Fruit fly (Drosophila melanogaster) whole organism, embryonic: ENCODE data around the gene CG43815.

Source experiments
- Abd-B ChIP-seq: fragments of 200-800 bp; sonication (Bioruptor generic); optimal IDR thresholded peaks from 2 replicates; lab custom pipeline; 2018; ENCODE audit warnings: missing biosample characterization, mild to moderate bottlenecking, missing genetic modification characterization, moderate library complexity
- Atf3 ChIP-seq: fragments of 200-800 bp; sonication (Bioruptor generic); optimal IDR thresholded peaks from 3 replicates; lab custom pipeline; 2016; ENCODE audit warnings: missing biosample characterization, missing genetic modification characterization
- CG11695 ChIP-seq: fragments of 200-800 bp; sonication (Bioruptor generic); IDR thresholded peaks from 3 replicates; pipeline ENCODE4 v1.3.6; 2022; ENCODE audit warnings: missing biosample characterization, missing genetic modification characterization
- CG11696 ChIP-seq: fragments of 200-800 bp; sonication (Bioruptor generic); IDR thresholded peaks from 2 replicates; pipeline ENCODE4 v1.3.6; 2022; ENCODE audit warnings: missing biosample characterization, missing genetic modification characterization
- CG12769 ChIP-seq: fragments of 200-800 bp; sonication (Bioruptor generic); optimal IDR thresholded peaks from 2 replicates; lab custom pipeline; 2019; ENCODE audit warnings: missing biosample characterization, mild to moderate bottlenecking, missing genetic modification characterization, moderate library complexity
- CG1602 ChIP-seq: fragments of 200-800 bp; sonication (Bioruptor generic); optimal IDR thresholded peaks from 3 replicates; lab custom pipeline; 2016; ENCODE audit warnings: missing biosample characterization, missing genetic modification characterization
- CG16815 ChIP-seq: fragments of 200-800 bp; sonication (Bioruptor generic); optimal IDR thresholded peaks from 3 replicates; lab custom pipeline; 2017; ENCODE audit warnings: missing biosample characterization, mild to moderate bottlenecking, missing genetic modification characterization
- CG18619 ChIP-seq: fragments of 200-800 bp; sonication (Bioruptor generic); optimal IDR thresholded peaks from 3 replicates; lab custom pipeline; 2017; ENCODE audit warnings: missing biosample characterization, mild to moderate bottlenecking, missing genetic modification characterization
- CG2712 ChIP-seq: fragments of 200-800 bp; optimal IDR thresholded peaks from 3 replicates; lab custom pipeline; 2019; ENCODE audit warnings: missing biosample characterization, mild to moderate bottlenecking, missing genetic modification characterization, moderate library complexity
- CG30431 ChIP-seq: fragments of 200-800 bp; sonication (Bioruptor generic); optimal IDR thresholded peaks from 2 replicates; lab custom pipeline; 2017; ENCODE audit warnings: missing biosample characterization, missing genetic modification characterization
- CG33557 ChIP-seq: fragments of 200-800 bp; sonication (Bioruptor generic); optimal IDR thresholded peaks from 2 replicates; lab custom pipeline; 2019; ENCODE audit warnings: missing biosample characterization, mild to moderate bottlenecking, missing genetic modification characterization, moderate library complexity
- CG34422 ChIP-seq: fragments of 200-800 bp; sonication (Bioruptor generic); IDR thresholded peaks from 3 replicates; pipeline ENCODE4 v1.3.6; 2022; ENCODE audit warnings: missing biosample characterization, missing genetic modification characterization
- CG4424 ChIP-seq: fragments of 200-800 bp; sonication (Bioruptor generic); optimal IDR thresholded peaks from 3 replicates; lab custom pipeline; 2016; ENCODE audit warnings: missing biosample characterization, missing genetic modification characterization
- CG6254 ChIP-seq: fragments of 200-800 bp; sonication (Bioruptor generic); optimal IDR thresholded peaks from 3 replicates; lab custom pipeline; 2017; ENCODE audit warnings: mild to moderate bottlenecking, missing biosample characterization, missing genetic modification reagents, missing genetic modification characterization
- CG6689 ChIP-seq: fragments of 200-800 bp; sonication (Bioruptor generic); IDR thresholded peaks from 2 replicates; pipeline ENCODE4 v1.3.6; 2022; ENCODE audit warnings: missing biosample characterization, missing genetic modification characterization
- CG7271 ChIP-seq: fragments of 200-800 bp; sonication (Bioruptor generic); optimal IDR thresholded peaks from 2 replicates; lab custom pipeline; 2018; ENCODE audit warnings: missing biosample characterization, mild to moderate bottlenecking, missing genetic modification characterization, moderate library complexity
- CrebB ChIP-seq: fragments of 200-800 bp; sonication (Bioruptor generic); optimal IDR thresholded peaks from 3 replicates; lab custom pipeline; 2018; ENCODE audit warnings: missing biosample characterization, mild to moderate bottlenecking, missing genetic modification characterization
- D ChIP-seq, 2 experiments: fragments of 200-800 bp in 1 of 2; fragments of >200 bp in 1 of 2; sonication (Bioruptor generic) in 1 of 2; optimal IDR thresholded peaks; 2 replicates in 1 of 2; 3 replicates in 1 of 2; lab custom pipeline; 2017; ENCODE audit warnings: mild to moderate bottlenecking in 1 of 2, missing biosample characterization in 1 of 2, missing genetic modification characterization in 1 of 2, missing genetic modification reagents in 1 of 2
- D19A ChIP-seq: fragments of 200-800 bp; optimal IDR thresholded peaks from 3 replicates; lab custom pipeline; 2019; ENCODE audit warnings: missing biosample characterization, mild to moderate bottlenecking, missing genetic modification characterization, moderate library complexity
- Dad ChIP-seq: fragments of 200-800 bp; sonication (Bioruptor generic); optimal IDR thresholded peaks from 3 replicates; lab custom pipeline; 2016; ENCODE audit warnings: missing biosample characterization, missing genetic modification characterization
- Eip74EF ChIP-seq, 2 experiments: fragments of 200-800 bp in 1 of 2; fragments of >200 bp in 1 of 2; sonication (Bioruptor generic) in 1 of 2; optimal IDR thresholded peaks; 2 replicates each; lab custom pipeline; 2017 to 2019; ENCODE audit warnings: missing biosample characterization in 2 of 2, missing genetic modification characterization in 2 of 2, mild to moderate bottlenecking in 1 of 2, moderate library complexity in 1 of 2
- Kr ChIP-seq: fragments of 200-800 bp; sonication (Bioruptor generic); optimal IDR thresholded peaks from 2 replicates; lab custom pipeline; 2017; ENCODE audit warnings: missing biosample characterization, mild to moderate bottlenecking, missing genetic modification characterization
- NC2β ChIP-seq: fragments of 200-800 bp; sonication (Bioruptor generic); optimal IDR thresholded peaks from 2 replicates; lab custom pipeline; 2016; ENCODE audit warnings: missing biosample characterization, missing genetic modification characterization
- Oaz ChIP-seq: fragments of 200-800 bp; sonication (Bioruptor generic); IDR thresholded peaks from 2 replicates; pipeline ENCODE4 v1.3.6; 2022; ENCODE audit warnings: missing biosample characterization, missing genetic modification characterization
- Ptx1 ChIP-seq: fragments of 200-800 bp; sonication (Bioruptor generic); IDR thresholded peaks from 2 replicates; pipeline ENCODE4 v1.3.6; 2022; ENCODE audit warnings: missing biosample characterization, missing genetic modification characterization
- Rfx ChIP-seq: fragments of 200-800 bp; sonication (Bioruptor generic); IDR thresholded peaks from 2 replicates; pipeline ENCODE4 v1.3.6; 2022; ENCODE audit warnings: missing biosample characterization, missing genetic modification characterization
- TFAM ChIP-seq: fragments of 200-800 bp; sonication (Bioruptor generic); optimal IDR thresholded peaks from 2 replicates; lab custom pipeline; 2017; ENCODE audit warnings: missing biosample characterization, missing genetic modification characterization, inconsistent platforms
- Xbp1 ChIP-seq: fragments of 200-800 bp; sonication (Bioruptor generic); optimal IDR thresholded peaks from 3 replicates; lab custom pipeline; 2016; ENCODE audit warnings: missing biosample characterization, mild to moderate bottlenecking, missing genetic modification characterization
- ac ChIP-seq: fragments of 200-800 bp; sonication (Bioruptor generic); optimal IDR thresholded peaks from 3 replicates; lab custom pipeline; 2017; ENCODE audit warnings: missing biosample characterization, mild to moderate bottlenecking, missing genetic modification characterization
- bbx ChIP-seq: fragments of 200-800 bp; sonication (Bioruptor generic); IDR thresholded peaks from 2 replicates; pipeline ENCODE4 v1.3.6; 2022; ENCODE audit warnings: missing biosample characterization, missing genetic modification characterization; ENCODE audit not compliant: partially characterized antibody
- dysf ChIP-seq: fragments of 200-800 bp; sonication (Bioruptor generic); IDR thresholded peaks from 3 replicates; pipeline ENCODE4 v1.3.6; 2022; ENCODE audit warnings: missing biosample characterization, missing genetic modification characterization
- fd102C ChIP-seq: fragments of 200-800 bp; sonication (Bioruptor generic); optimal IDR thresholded peaks from 2 replicates; lab custom pipeline; 2018; ENCODE audit warnings: missing biosample characterization, mild to moderate bottlenecking, missing genetic modification characterization, moderate library complexity
- lilli ChIP-seq: fragments of 200-800 bp; sonication (Bioruptor generic); optimal IDR thresholded peaks from 3 replicates; lab custom pipeline; 2016; ENCODE audit warnings: missing biosample characterization, missing genetic modification characterization
- lmd ChIP-seq: fragments of 200-800 bp; sonication (Bioruptor generic); IDR thresholded peaks from 2 replicates; pipeline ENCODE4 v1.3.6; 2022; ENCODE audit warnings: missing biosample characterization, missing genetic modification characterization
- lola ChIP-seq, 3 experiments: fragments of >200 bp in 2 of 3; fragments of 200-800 bp in 1 of 3; sonication (Bioruptor generic) in 1 of 3; optimal IDR thresholded peaks; 2 replicates each; lab custom pipeline; 2017 to 2019; ENCODE audit warnings: missing biosample characterization in 3 of 3, missing genetic modification characterization in 3 of 3, mild to moderate bottlenecking in 1 of 3, moderate library complexity in 1 of 3
- maf-S ChIP-seq: fragments of 200-800 bp; sonication (Bioruptor generic); optimal IDR thresholded peaks from 2 replicates; lab custom pipeline; 2016; ENCODE audit warnings: missing biosample characterization, missing genetic modification characterization
- nerfin-1 ChIP-seq: fragments of 200-800 bp; sonication (Bioruptor generic); optimal IDR thresholded peaks from 3 replicates; lab custom pipeline; 2019; ENCODE audit warnings: missing biosample characterization, mild to moderate bottlenecking, missing genetic modification characterization, moderate library complexity
- nmo ChIP-seq: fragments of 200-800 bp; sonication (Bioruptor generic); optimal IDR thresholded peaks from 2 replicates; lab custom pipeline; 2018; ENCODE audit warnings: missing biosample characterization, mild to moderate bottlenecking, missing genetic modification characterization, moderate library complexity
- nom ChIP-seq: fragments of 200-800 bp; sonication (Bioruptor generic); optimal IDR thresholded peaks from 2 replicates; lab custom pipeline; 2017; ENCODE audit warnings: missing biosample characterization, missing genetic modification characterization, mild to moderate bottlenecking, moderate library complexity, missing genetic modification reagents
- onecut ChIP-seq: fragments of 200-800 bp; sonication (Bioruptor generic); IDR thresholded peaks from 2 replicates; pipeline ENCODE4 v1.3.6; 2022; ENCODE audit warnings: missing biosample characterization, missing genetic modification characterization
- org-1 ChIP-seq: fragments of 200-800 bp; sonication (Bioruptor generic); optimal IDR thresholded peaks from 2 replicates; lab custom pipeline; 2017; ENCODE audit warnings: missing biosample characterization, missing genetic modification characterization
- phol ChIP-seq: fragments of 200-800 bp; sonication (Bioruptor generic); optimal IDR thresholded peaks from 3 replicates; lab custom pipeline; 2018; ENCODE audit warnings: missing biosample characterization, mild to moderate bottlenecking, missing genetic modification characterization, moderate library complexity
- ro ChIP-seq: fragments of 200-800 bp; sonication (Bioruptor generic); IDR thresholded peaks from 2 replicates; pipeline ENCODE4 v1.3.6; 2022; ENCODE audit warnings: missing biosample characterization, missing genetic modification characterization
- sens ChIP-seq: fragments of 200-800 bp; sonication (Bioruptor generic); peaks from one replicate; lab custom pipeline; 2016; ENCODE audit warnings: missing biosample characterization, missing genetic modification characterization
- so ChIP-seq: fragments of 200-800 bp; sonication (Bioruptor generic); IDR thresholded peaks from 3 replicates; pipeline ENCODE4 v1.3.6; 2022; ENCODE audit warnings: missing biosample characterization, missing genetic modification characterization
- sqz ChIP-seq: fragments of 200-800 bp; sonication (Bioruptor generic); optimal IDR thresholded peaks from 3 replicates; lab custom pipeline; 2018; ENCODE audit warnings: missing biosample characterization, mild to moderate bottlenecking, missing genetic modification characterization
- sug ChIP-seq: fragments of 200-800 bp; optimal IDR thresholded peaks from 2 replicates; lab custom pipeline; 2019; ENCODE audit warnings: missing biosample characterization, mild to moderate bottlenecking, missing genetic modification characterization, moderate library complexity
- tgo ChIP-seq: fragments of 200-800 bp; sonication (Bioruptor generic); IDR thresholded peaks from 3 replicates; pipeline ENCODE4 v1.3.6; 2022; ENCODE audit warnings: missing biosample characterization, missing genetic modification characterization
- twi ChIP-seq: fragments of 200-800 bp; optimal IDR thresholded peaks from 2 replicates; lab custom pipeline; 2019; ENCODE audit warnings: missing biosample characterization, mild to moderate bottlenecking, missing genetic modification characterization, moderate library complexity
- wdn ChIP-seq: fragments of 200-800 bp; sonication (Bioruptor generic); IDR thresholded peaks from 2 replicates; pipeline ENCODE4 v1.3.6; 2022; ENCODE audit warnings: missing biosample characterization, missing genetic modification characterization

The CG43815 gene

DNA sequence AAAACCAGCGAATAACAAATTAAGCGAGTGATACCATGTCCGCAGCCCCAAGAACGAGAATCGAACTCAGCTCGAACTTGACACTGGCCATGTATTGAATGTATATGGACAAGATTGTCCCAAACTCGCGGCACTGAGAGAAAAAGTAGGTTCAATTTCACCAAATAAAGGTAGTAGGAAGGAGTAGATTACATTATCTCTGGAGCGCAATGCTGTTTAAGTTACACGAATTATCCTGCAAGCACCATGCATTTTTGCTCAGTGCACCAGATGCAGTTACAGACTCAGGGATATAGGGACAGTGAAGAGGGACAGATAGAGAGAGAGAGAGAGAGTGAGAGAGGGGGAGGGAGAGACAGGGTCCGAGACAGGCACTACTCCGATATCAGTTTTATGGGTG, 18.0 kb downstream of the CG43815 start (continued):
- TF ChIP-seq CG1602 (GFP tag; lab: Kevin White, UChicago) (peak; percentile 46), Abd-B (GFP tag; lab: Kevin White, UChicago) (peak; percentile 48), so (GFP tag; lab: Robert Waterston, UW) (peak; percentile 39; the same call in 1 of the 3 replicates), nom (GFP tag; lab: Kevin White, UChicago) (peak; percentile 66), CG11696 (GFP tag; lab: Robert Waterston, UW) (peak; percentile 49; the same call in 1 of the 2 replicates), Ptx1 (GFP tag; lab: Robert Waterston, UW) (peak; percentile 33; the same call in 1 of the 2 replicates), CG34422 (GFP tag; lab: Robert Waterston, UW) (peak; percentile 53; the same call in 2 of the 3 replicates), bbx (GFP tag; lab: Robert Waterston, UW) (no peak), onecut (0 out of 2 replicates have a peak, but pooled peaks have one; percentile 16), Xbp1 (GFP tag; lab: Kevin White, UChicago) (peak; percentile 38), dysf (peak; percentile 55; the same call in 2 of the 3 replicates), CG6689 (peak; percentile 43), CG6254 (GFP tag; lab: Kevin White, UChicago) (peak; percentile 19), maf-S (GFP tag; lab: Kevin White, UChicago) (peak; percentile 2), ac (GFP tag; lab: Kevin White, UChicago) (peak; percentile 54), lmd (GFP tag; lab: Robert Waterston, UW) (peak; percentile 37), org-1 (GFP tag; lab: Kevin White, UChicago) (peak; percentile 33), phol (tag; lab: Kevin White, UChicago) (peak; percentile 52), lilli (GFP tag; lab: Kevin White, UChicago) (peak; percentile 47), nmo (GFP tag; lab: Kevin White, UChicago) (peak; percentile 47), CG12769 (tag; lab: Kevin White, UChicago) (peak; percentile 34), CG18619 (no peak), CG16815 (GFP tag; lab: Kevin White, UChicago) (peak; percentile 67), ro (GFP tag; lab: Robert Waterston, UW) (0 out of 2 replicates have a peak, but pooled peaks have one; percentile 15), tgo (GFP tag; lab: Robert Waterston, UW) (peak; percentile 42; the same call in 1 of the 3 replicates), CG33557 (GFP tag; lab: Kevin White, UChicago) (peak; percentile 50), D19A (tag; lab: Kevin White, UChicago) (peak; percentile 49), TFAM (no peak), Dad (GFP tag; lab: Kevin White, UChicago) (peak; percentile 30), CG7271 (tag; lab: Kevin White, UChicago) (no peak), NC2β (GFP tag; lab: Kevin White, UChicago) (peak; percentile 75), Kr (no peak), sqz (GFP tag; lab: Kevin White, UChicago) (no peak), D (optimal IDR thresholded peaks at IDR 0.05; lab: Kevin White, UChicago) (no peak), D (GFP tag; optimal IDR thresholded peaks at IDR 0.05; lab: Kevin White, UChicago) (peak; percentile 33), Oaz (GFP tag; lab: Robert Waterston, UW) (no peak), sug (tag; lab: Kevin White, UChicago) (no peak), nerfin-1 (tag; lab: Kevin White, UChicago) (no peak), CG4424 (GFP tag; lab: Kevin White, UChicago) (peak; percentile 50), Rfx (GFP tag; lab: Robert Waterston, UW) (no peak), sens (GFP tag; lab: Kevin White, UChicago) (peak; percentile 93), CG2712 (peak; percentile 81), CG30431 (GFP tag; lab: Kevin White, UChicago) (peak; percentile 78), lola (GFP tag; optimal IDR thresholded peaks at IDR 0.05; lab: Kevin White, UChicago) (peak in 1 of 3 experiments; percentile 76), fd102C (GFP tag; lab: Kevin White, UChicago) (peak; percentile 46), CG11695 (GFP tag; lab: Robert Waterston, UW) (no peak), twi (peak; percentile 36), Eip74EF (GFP tag; optimal IDR thresholded peaks at IDR 0.05; lab: Kevin White, UChicago) (no peak), CrebB (tag; lab: Kevin White, UChicago) (no peak), Atf3 (peak; percentile 41), wdn (GFP tag; lab: Robert Waterston, UW) (no peak)
